Fruit fly (Drosophila melanogaster): ENCODE data around the gene CG13693.

The CG13693 gene

DNA sequence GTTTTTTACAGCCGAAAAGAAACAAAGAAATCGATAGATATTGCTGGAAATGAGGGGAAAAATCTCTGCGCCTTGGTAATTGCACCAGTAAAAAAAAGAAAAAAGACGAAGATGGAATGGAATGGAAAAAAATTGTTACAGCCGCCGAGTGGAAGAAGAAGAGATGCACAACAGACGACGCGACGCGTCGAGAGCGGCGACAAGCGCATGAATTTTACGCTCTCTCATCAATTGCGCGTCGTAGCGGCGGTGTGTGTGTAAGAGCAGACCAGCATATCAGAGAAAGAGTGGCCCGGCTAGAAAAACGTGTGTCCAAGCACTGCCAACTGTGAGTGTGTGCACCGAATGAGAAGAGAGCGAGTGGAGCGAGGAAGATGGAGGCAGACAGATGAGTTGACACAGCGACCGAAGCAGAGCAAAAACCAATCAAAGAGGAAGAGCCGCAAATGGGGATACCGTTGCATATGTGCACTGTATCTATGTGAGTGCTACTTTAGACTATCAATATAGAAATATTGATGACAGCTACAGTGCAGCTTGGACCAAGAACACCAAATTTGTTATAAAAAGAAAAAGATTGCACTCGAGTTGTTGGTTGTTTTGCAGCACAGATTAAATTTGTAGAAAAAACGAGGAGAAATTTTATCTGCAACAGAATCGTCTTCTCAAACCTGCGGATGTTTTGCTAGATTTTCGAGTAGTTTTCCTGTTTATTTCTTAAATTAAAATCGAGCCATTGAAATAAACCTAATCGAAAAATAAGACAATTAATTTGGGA is 16.9 kb downstream of the CG13693 start (continued):
- TF ChIP-seq dati (GFP tag; IDR thresholded peaks at IDR 0.05) (no peak), CG7745 (tag; optimal IDR thresholded peaks at IDR 0.05) (no peak), CG8388 (GFP tag; optimal IDR thresholded peaks at IDR 0.05) (peak; percentile 24), dmrt11E (tag; optimal IDR thresholded peaks at IDR 0.05) (peak; percentile 5), E2f1 (GFP tag; IDR thresholded peaks at IDR 0.05) (no peak), Hr39 (optimal IDR thresholded peaks at IDR 0.05) (no peak), chn (GFP tag; optimal IDR thresholded peaks at IDR 0.05) (no peak), Blimp-1 (GFP tag; optimal IDR thresholded peaks at IDR 0.05) (no peak), h (optimal IDR thresholded peaks at IDR 0.05) (no peak), shn (GFP tag; optimal IDR thresholded peaks at IDR 0.05) (no peak), CG1233 (GFP tag; optimal IDR thresholded peaks at IDR 0.05) (no peak), CG17359 (tag; optimal IDR thresholded peaks at IDR 0.05) (peak; percentile 34), Rfx (GFP tag; IDR thresholded peaks at IDR 0.05) (no peak), MBD-R2 (GFP tag; IDR thresholded peaks at IDR 0.05) (no peak), Poxn (GFP tag; IDR thresholded peaks at IDR 0.05) (no peak), Ada2b (GFP tag; IDR thresholded peaks at IDR 0.05) (no peak), CG11696 (GFP tag; IDR thresholded peaks at IDR 0.05) (no peak), ewg (GFP tag; optimal IDR thresholded peaks at IDR 0.05) (peak; percentile 60), pb (GFP tag; optimal IDR thresholded peaks at IDR 0.05) (no peak), CG31388 (GFP tag; optimal IDR thresholded peaks at IDR 0.05) (no peak), CG34224 (GFP tag; IDR thresholded peaks at IDR 0.05; ENCODE audit: partially characterized antibody) (peak; percentile 61), org-1 (GFP tag; optimal IDR thresholded peaks at IDR 0.05) (no peak), CG8089 (GFP tag; optimal IDR thresholded peaks at IDR 0.05) (no peak), Dip3 (GFP tag; optimal IDR thresholded peaks at IDR 0.05) (no peak), CG34376 (GFP tag; optimal IDR thresholded peaks at IDR 0.05) (peak; percentile 21), Dfd (GFP tag; optimal IDR thresholded peaks at IDR 0.05) (no peak), CG9932 (GFP tag; IDR thresholded peaks at IDR 0.05) (no peak), seq (GFP tag; IDR thresholded peaks at IDR 0.05) (peak; percentile 6), CG7839 (tag; optimal IDR thresholded peaks at IDR 0.05) (no peak), vfl (GFP tag; optimal IDR thresholded peaks at IDR 0.05) (no peak), CG15479 (GFP tag; optimal IDR thresholded peaks at IDR 0.05) (peak; percentile 87), sc (optimal IDR thresholded peaks at IDR 0.05) (no peak), sc (GFP tag; optimal IDR thresholded peaks at IDR 0.05) (no peak), Kr (GFP tag; optimal IDR thresholded peaks at IDR 0.05) (no peak), pho (GFP tag; optimal IDR thresholded peaks at IDR 0.05) (no peak), CG15269 (tag; optimal IDR thresholded peaks at IDR 0.05) (no peak), CG31441 (GFP tag; IDR thresholded peaks at IDR 0.05) (peak; percentile 25; the same call in 1 of the 2 replicates), az2 (GFP tag; optimal IDR thresholded peaks at IDR 0.05) (peak; percentile 42), CG12942 (GFP tag; optimal IDR thresholded peaks at IDR 0.05) (no peak), CG2202 (tag; optimal IDR thresholded peaks at IDR 0.05) (no peak), gt (GFP tag; IDR thresholded peaks at IDR 0.05) (no peak), Sox100B (GFP tag; optimal IDR thresholded peaks at IDR 0.05) (no peak), NC2β (GFP tag; optimal IDR thresholded peaks at IDR 0.05) (no peak), CG8478 (optimal IDR thresholded peaks at IDR 0.05) (peak; percentile 20), CG1602 (GFP tag; optimal IDR thresholded peaks at IDR 0.05) (no peak), Drgx (GFP tag; IDR thresholded peaks at IDR 0.05) (peak; percentile 62), CG10209 (GFP tag; optimal IDR thresholded peaks at IDR 0.05) (no peak), CG16863 (GFP tag; optimal IDR thresholded peaks at IDR 0.05) (peak; percentile 32), disco-r (GFP tag; optimal IDR thresholded peaks at IDR 0.05) (no peak), CG8281 (tag; optimal IDR thresholded peaks at IDR 0.05) (peak; percentile 93), Med (GFP tag) (peak; percentile 42), oc (tag; optimal IDR thresholded peaks at IDR 0.05) (no peak)

Data from whole organism, embryonic.